Worm (Caenorhabditis elegans) whole organism, early embryonic: ENCODE measurements around the gene Y75B12B.13.

Source experiments
- ama-1 ChIP-seq: fragments of 150-350 bp; optimal IDR thresholded peaks from 2 replicates; lab custom pipeline; 2014
- scrt-1 ChIP-seq: fragments of 200-800 bp; sonication (Bioruptor generic); IDR thresholded peaks from 2 replicates; pipeline ENCODE4 v1.3.6; 2022; ENCODE audit warnings: missing genetic modification characterization, missing compliant biosample characterization

- TF ChIP-seq ama-1 (lab: Kevin White, UChicago) (no peak), scrt-1 (no peak)
Observed at ce11 chrV:15175459-15175858, 18.4 kb downstream of the Y75B12B.13 start, which contains the start of gene clec-47.
